Fruit fly (Drosophila melanogaster) whole organism: Measurements from ENCODE around the gene mei-218.

ENCODE experiments used
- CG8478 ChIP-seq: fragments of >200 bp; optimal IDR thresholded peaks from 2 replicates; lab custom pipeline; 2018; ENCODE audit warnings: inconsistent platforms
- Dll ChIP-seq: fragments of >200 bp; optimal IDR thresholded peaks from 2 replicates; lab custom pipeline; 2017
- EcR ChIP-seq, 2 experiments: fragments of >200 bp; optimal IDR thresholded peaks; 2 replicates each; lab custom pipeline; 2017; ENCODE audit warnings: missing biosample characterization in 2 of 2, missing genetic modification characterization in 2 of 2, missing genetic modification reagents in 2 of 2
- pan ChIP-seq: fragments of >200 bp; optimal IDR thresholded peaks from 2 replicates; lab custom pipeline; 2017
- psq ChIP-seq: fragments of >200 bp; optimal IDR thresholded peaks from 2 replicates; lab custom pipeline; 2017
- usp ChIP-seq: fragments of >200 bp; optimal IDR thresholded peaks from 2 replicates; lab custom pipeline; 2017; ENCODE audit warnings: missing biosample characterization, missing genetic modification characterization, mixed read lengths

mei-218 gene

DNA sequence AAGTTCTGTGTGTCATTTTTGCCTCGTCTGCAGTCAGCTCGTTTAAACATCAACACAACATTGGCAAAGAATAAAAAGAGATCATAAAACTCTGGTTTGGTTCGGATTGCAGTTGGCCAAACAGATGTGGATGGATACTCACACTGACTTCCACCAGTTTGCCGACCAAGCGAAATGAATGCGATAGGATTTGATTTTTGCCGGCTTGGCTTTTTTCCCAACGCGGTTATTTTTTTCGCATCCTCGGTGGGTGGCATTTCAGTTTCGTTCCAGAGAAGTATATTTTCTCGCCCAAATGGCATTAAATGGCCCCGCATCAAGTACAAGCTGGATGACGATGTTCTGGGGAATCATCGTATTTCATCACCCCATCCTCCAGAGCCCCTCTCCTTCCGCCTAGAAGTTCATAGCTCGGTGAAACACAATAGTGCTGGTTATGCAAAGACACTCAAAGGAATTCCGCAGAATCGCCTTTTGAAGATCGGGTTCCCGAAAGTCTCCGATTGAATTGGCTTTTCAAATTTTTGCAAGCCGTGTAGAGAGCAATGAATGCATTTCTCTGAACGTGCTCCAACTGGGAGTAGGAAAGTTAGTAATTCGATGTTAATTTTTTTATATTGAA, 32.1 kb downstream of the mei-218 start:
- TF ChIP-seq pan (lab: Kevin White, UChicago) (no peak), psq (no peak), EcR (GFP tag; optimal IDR thresholded peaks at IDR 0.05; lab: Kevin White, UChicago) (no peak), usp (GFP tag; lab: Kevin White, UChicago) (no peak), CG8478 (no peak), Dll (lab: Kevin White, UChicago) (no peak)

DNA sequence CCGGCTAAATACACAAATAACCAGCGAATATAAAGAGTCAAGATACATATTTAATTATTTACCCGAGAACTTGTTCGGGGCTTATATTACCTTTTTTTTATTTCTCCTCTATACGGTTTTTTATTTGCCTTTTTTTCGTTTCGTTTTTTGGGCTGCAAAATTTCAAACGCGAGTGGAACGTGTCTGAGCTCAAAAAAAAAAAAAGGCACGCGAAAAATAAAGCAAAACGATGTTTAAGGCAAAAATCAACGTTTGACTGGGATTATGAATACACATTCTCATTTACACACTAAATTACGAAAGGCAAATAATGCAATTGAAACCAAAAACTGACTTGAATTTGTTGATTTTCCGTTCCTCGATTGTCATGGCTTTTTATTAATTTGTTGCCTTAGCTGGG, 33.1 kb downstream of the mei-218 start:
- TF ChIP-seq psq = no peak
- TF ChIP-seq pan (lab: Kevin White, UChicago) = no peak
- no peak for TF ChIP-seq usp (GFP tag; lab: Kevin White, UChicago)
- TF ChIP-seq EcR (GFP tag; optimal IDR thresholded peaks at IDR 0.05; lab: Kevin White, UChicago) = no peak
- TF ChIP-seq CG8478 = no peak
- TF ChIP-seq Dll (lab: Kevin White, UChicago) = no peak

DNA sequence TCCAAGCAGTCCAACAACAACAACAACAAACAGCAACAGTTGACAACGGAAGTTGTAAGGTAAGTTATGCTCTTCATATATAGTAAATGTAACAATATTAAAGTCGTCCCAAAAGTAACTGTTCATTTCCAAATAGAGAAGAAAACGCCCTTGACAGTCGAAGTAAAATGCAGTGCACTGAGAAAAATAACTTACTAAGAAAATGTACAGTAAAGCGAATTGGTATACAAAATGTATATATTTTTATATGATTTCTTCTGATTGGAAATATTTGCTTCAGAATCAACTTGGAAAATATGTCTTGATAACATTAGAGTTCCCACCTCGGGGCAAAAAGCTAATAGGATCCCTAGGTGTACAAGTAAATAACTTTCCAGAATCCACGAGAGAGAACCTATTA, 34.8 kb downstream of the mei-218 start:
- TF ChIP-seq Dll (lab: Kevin White, UChicago) (no peak), psq (no peak), EcR (GFP tag; optimal IDR thresholded peaks at IDR 0.05; lab: Kevin White, UChicago) (no peak), usp (GFP tag; lab: Kevin White, UChicago) (no peak), pan (lab: Kevin White, UChicago) (no peak), CG8478 (no peak)

DNA sequence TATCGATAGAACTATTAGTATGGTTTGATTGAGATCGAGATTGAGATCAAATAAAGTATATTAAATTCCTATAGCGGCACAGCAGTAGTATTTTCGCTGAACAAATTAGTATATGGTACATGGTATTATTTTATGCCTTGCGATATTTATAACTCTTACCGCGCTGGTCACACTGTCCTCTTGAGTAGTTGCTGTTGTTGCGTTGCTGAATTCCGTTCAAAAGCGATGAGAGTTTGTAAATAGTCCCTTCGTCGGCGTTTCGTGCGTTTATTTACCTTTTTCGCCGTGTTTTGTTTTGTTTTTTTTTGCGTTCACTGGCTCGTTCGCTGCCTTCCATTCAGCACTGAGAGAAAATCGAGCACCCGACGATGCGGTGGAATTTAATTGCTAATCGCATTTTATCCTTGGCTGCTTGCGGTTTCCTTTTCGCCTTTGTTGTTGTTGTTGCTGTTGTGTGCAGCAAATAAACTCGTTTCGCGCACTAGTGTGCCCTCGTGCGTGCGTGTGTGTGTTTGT, 35.3 kb downstream of the mei-218 start, which contains the start of gene CG5004:
CG5004 (plus strand) TSS at position 182 of the 516 bp plus-strand sequence.
- no peak for TF ChIP-seq psq
- TF ChIP-seq usp (GFP tag; lab: Kevin White, UChicago) = no peak
- TF ChIP-seq pan (lab: Kevin White, UChicago) = no peak
- TF ChIP-seq CG8478 = no peak
- TF ChIP-seq Dll (lab: Kevin White, UChicago) = no peak
- TF ChIP-seq EcR (GFP tag; optimal IDR thresholded peaks at IDR 0.05; lab: Kevin White, UChicago) = no peak

DNA sequence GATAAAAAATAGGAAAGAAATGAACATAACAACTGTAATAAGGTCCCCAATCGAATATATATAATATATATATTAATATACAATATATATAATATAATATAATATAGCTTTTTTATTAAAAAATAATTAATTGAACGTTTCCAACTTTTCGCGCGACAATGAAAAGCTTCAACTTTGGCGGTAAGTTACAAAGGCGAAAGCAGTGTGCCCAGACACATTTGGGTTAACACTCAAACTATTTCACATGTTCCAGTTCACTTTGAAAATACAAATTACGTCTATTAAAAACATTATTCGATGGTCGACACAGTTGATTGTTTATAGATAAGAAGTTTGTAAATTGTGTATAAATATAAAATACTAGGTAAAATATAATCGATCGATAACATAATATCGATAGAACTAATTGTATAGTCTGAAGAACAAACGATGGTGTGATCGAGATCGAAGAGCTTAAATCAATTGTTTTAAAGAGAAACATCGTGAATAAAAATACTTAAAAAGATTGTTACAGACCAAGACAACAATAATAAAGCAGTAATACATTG, 36.6 kb downstream of the mei-218 start:
- no peak for TF ChIP-seq CG8478
- TF ChIP-seq Dll (lab: Kevin White, UChicago) = no peak
- TF ChIP-seq psq = no peak
- no peak for TF ChIP-seq EcR (GFP tag; optimal IDR thresholded peaks at IDR 0.05; lab: Kevin White, UChicago)
- TF ChIP-seq usp (GFP tag; lab: Kevin White, UChicago) = no peak
- no peak for TF ChIP-seq pan (lab: Kevin White, UChicago)

DNA sequence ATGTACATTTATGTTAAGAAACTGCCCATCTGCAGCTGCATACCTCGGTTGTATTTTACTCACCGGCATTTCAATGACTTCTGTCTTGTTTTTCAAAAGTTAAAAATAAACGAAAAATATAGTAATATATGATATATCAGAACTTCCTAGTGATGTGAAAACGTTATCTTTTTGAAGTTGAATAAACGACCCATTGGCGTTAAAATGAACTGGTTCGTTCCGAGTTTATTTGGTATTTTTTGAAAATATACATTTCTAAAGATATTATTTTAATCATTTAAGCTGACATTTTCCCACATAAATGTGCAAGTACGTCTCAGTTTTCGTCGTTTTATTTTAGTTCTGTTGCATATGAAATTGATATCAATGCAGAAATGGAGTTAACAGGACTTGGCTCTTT, 37.1 kb downstream of the mei-218 start, which contains the start of gene Arpc3B:
Arpc3B (minus strand) TSS at position 146 of the 400 bp plus-strand sequence.
- TF ChIP-seq CG8478 (no peak), psq (no peak), usp (GFP tag; lab: Kevin White, UChicago) (no peak), EcR (GFP tag; optimal IDR thresholded peaks at IDR 0.05; lab: Kevin White, UChicago) (no peak), pan (lab: Kevin White, UChicago) (no peak), Dll (lab: Kevin White, UChicago) (no peak)

DNA sequence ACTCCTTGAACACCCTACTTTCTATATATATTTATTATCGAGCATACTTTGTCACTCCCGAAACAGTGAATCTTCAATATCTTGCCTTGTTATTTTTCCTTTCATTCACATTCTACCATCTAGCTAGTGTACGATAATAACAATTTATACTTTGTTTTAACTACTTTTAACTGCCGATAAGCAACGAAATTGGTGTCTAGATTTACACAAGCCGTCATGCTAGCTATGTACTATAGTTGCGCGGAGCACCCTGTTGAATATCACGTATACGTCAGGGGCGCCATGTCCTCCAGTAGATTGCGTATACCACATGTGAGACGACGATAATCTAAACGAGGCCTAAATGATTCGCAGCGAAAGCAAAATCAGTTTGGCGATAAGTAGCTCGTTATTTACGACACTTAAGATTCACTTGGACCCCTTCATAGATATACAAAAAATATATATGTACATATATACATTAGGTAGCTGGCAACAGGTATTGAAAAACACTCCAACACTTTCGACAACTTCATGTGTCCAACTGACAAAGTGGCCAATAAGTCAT, 48.8 kb downstream of the mei-218 start:
- TF ChIP-seq CG8478 (no peak), psq (no peak), usp (GFP tag; lab: Kevin White, UChicago) (no peak), Dll (lab: Kevin White, UChicago) (no peak), EcR (GFP tag; optimal IDR thresholded peaks at IDR 0.05; lab: Kevin White, UChicago) (no peak), pan (lab: Kevin White, UChicago) (no peak)

DNA sequence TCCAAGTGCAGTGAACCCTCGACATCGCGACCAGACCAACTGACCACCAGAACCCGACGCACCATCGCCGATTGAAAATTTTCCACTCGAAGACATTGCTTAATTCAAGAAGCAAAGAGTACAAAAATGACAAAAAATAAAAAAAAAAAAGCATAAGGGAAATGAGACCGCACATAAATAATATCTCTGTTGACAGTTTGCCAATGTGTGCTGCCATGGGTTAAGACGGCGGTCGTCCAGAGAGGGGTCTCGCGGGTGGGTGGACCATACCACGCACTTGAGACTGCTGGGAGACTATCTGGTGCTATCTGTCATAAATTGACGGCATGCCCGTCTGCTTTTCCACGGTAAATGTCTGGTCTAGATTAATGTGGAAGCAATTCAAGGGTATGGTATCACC, 49.4 kb downstream of the mei-218 start:
- TF ChIP-seq psq = no peak
- no peak for TF ChIP-seq CG8478
- TF ChIP-seq usp (GFP tag; lab: Kevin White, UChicago) = no peak
- TF ChIP-seq pan (lab: Kevin White, UChicago) = no peak
- no peak for TF ChIP-seq Dll (lab: Kevin White, UChicago)
- no peak for TF ChIP-seq EcR (GFP tag; optimal IDR thresholded peaks at IDR 0.05; lab: Kevin White, UChicago)

DNA sequence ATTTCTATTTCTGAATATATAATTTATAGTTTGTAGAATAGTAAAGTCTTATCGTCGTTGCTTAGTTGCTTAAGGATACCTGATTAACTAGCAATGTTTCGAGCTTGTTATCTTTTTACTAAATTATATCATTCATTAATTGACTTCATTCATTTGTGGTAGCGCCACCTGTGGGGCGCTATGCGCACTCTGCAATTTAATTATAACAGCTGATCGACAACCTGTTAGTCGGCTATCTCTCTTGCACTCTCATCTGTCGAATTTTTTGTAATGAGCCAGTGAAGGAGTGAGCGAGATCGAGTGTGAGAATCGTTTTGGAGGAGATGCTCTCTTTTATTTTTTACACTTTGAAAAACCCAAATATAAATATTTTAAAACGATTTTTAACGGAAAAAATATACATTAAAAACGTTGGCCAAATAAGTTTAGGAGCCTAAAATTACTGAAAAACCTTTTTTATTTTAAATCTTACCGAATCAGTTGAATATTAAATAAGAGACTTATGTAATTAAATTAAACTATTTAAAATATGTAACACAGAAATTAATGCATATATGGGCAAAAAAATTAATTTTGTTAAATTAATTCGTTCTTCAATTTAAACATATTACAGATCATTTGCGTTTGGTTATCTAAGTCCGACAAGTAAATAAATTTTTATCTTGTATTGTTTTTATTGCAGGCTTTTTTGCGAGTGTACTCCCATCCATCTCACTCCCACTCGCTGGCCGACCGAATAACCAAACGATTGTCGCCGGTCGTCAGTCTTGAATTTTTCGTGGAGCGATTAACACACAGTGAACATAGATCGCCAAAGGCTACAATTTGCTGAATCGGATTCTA, 51.5 kb downstream of the mei-218 start, which contains the start of the genes CG16700 and CG4991:
CG16700 (plus strand) TSS at position 793 of the 843 bp plus-strand sequence.
CG4991 (plus strand) TSS at position 793 of the 843 bp plus-strand sequence.
- no peak for TF ChIP-seq Dll (lab: Kevin White, UChicago)
- TF ChIP-seq EcR (GFP tag; optimal IDR thresholded peaks at IDR 0.05; lab: Kevin White, UChicago) = no peak
- no peak for TF ChIP-seq pan (lab: Kevin White, UChicago)
- no peak for TF ChIP-seq usp (GFP tag; lab: Kevin White, UChicago)
- no peak for TF ChIP-seq psq
- no peak for TF ChIP-seq CG8478

DNA sequence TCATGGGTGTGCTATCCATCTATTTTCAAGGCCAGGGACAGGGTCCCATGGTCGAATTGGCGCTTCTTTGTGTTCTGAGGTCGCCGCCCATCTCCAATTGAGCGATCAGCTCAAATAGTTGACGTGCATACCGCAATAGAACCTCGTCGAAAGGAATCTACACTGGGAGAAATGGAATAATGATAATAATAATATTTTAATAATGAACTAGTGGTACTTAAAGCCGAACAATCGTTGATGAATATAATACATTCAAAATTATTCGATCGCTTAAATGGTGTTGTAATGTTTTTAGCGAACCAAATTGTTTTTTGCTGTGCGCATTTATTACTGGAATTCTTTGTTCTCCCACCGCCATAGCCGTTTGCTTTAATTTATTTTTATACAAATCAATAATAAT, 52.2 kb downstream of the mei-218 start:
- TF ChIP-seq CG8478 (no peak), Dll (lab: Kevin White, UChicago) (no peak), EcR (GFP tag; optimal IDR thresholded peaks at IDR 0.05; lab: Kevin White, UChicago) (no peak), usp (GFP tag; lab: Kevin White, UChicago) (no peak), psq (no peak), pan (lab: Kevin White, UChicago) (no peak)

DNA sequence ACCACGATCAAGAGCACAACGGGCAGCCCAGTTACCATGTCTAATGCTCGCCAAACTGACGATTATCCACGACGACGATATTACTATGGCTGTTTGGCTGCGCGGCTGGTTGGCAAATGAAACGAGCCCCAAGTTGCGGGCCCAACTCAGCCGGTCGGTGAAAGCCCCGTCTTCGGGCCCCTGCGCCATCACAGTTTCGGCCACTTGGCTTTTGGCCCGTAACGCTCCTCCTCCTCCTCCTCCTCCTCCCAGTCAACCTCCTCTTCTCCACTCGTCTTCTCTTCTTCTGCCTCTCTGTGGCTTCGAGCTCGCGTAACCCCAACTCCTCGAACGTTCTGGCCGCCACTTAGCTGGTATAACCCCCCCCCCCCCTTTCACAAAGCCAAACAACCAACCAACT, 55.2 kb downstream of the mei-218 start, which contains the start of gene CG8945:
CG8945 (minus strand) TSS at position 101 of the 400 bp plus-strand sequence.
- no peak for TF ChIP-seq Dll (lab: Kevin White, UChicago)
- no peak for TF ChIP-seq EcR (GFP tag; optimal IDR thresholded peaks at IDR 0.05; lab: Kevin White, UChicago)
- no peak for TF ChIP-seq usp (GFP tag; lab: Kevin White, UChicago)
- no peak for TF ChIP-seq psq
- no peak for TF ChIP-seq CG8478
- no peak for TF ChIP-seq pan (lab: Kevin White, UChicago)
